Worm (Caenorhabditis elegans) whole organism, L3 larva: ENCODE data around the gene mif-4.

Experiments used
- ZK546.5 ChIP-seq: sonication (generic microtip); optimal IDR thresholded peaks from 2 replicates; lab custom pipeline; 2017; ENCODE audit warnings: missing biosample characterization, missing genetic modification characterization
- ama-1 ChIP-seq: fragments of 150-350 bp; optimal IDR thresholded peaks from 2 replicates; lab custom pipeline; 2018
- egl-27 ChIP-seq: sonication (generic microtip); optimal IDR thresholded peaks from 4 replicates; lab custom pipeline; 2017; ENCODE audit warnings: missing biosample characterization, missing genetic modification reagents, missing genetic modification characterization
- fos-1 ChIP-seq: fragments of 150-350 bp; optimal IDR thresholded peaks from 2 replicates; lab custom pipeline; 2014; ENCODE audit warnings: missing biosample characterization, missing genetic modification characterization
- jun-1 ChIP-seq: fragments of 150-350 bp; optimal IDR thresholded peaks from 2 replicates; lab custom pipeline; 2014; ENCODE audit warnings: missing biosample characterization, missing genetic modification reagents, missing genetic modification characterization
- nfya-1 ChIP-seq: sonication (generic microtip); optimal IDR thresholded peaks from 2 replicates; lab custom pipeline; 2017; ENCODE audit warnings: missing genetic modification characterization, mild to moderate bottlenecking, missing compliant biosample characterization, antibody characterized with exemption, moderate library complexity; ENCODE audit not compliant: insufficient read depth
- nhr-11 ChIP-seq: fragments of 150-350 bp; optimal IDR thresholded peaks from 2 replicates; lab custom pipeline; 2014; ENCODE audit warnings: missing biosample characterization, missing genetic modification characterization
- nhr-12 ChIP-seq: fragments of 150-350 bp; optimal IDR thresholded peaks from 2 replicates; lab custom pipeline; 2014; ENCODE audit warnings: missing biosample characterization, missing genetic modification characterization
- nhr-237 ChIP-seq: fragments of 150-350 bp; optimal IDR thresholded peaks from 2 replicates; lab custom pipeline; 2014; ENCODE audit warnings: missing biosample characterization, missing genetic modification characterization
- nhr-25 ChIP-seq: sonication (generic microtip); optimal IDR thresholded peaks from 2 replicates; lab custom pipeline; 2017; ENCODE audit warnings: missing biosample characterization, missing genetic modification characterization
- pqm-1 ChIP-seq: fragments of 150-350 bp; optimal IDR thresholded peaks from 2 replicates; lab custom pipeline; 2017; ENCODE audit warnings: missing biosample characterization, missing genetic modification characterization, inconsistent platforms
- skn-1 ChIP-seq: fragments of 150-350 bp; optimal IDR thresholded peaks from 2 replicates; lab custom pipeline; 2014; ENCODE audit warnings: missing biosample characterization, missing genetic modification characterization
- ztf-11 ChIP-seq: fragments of 150-350 bp; optimal IDR thresholded peaks from 2 replicates; lab custom pipeline; 2014; ENCODE audit warnings: missing biosample characterization, missing genetic modification characterization
- ztf-4 ChIP-seq: fragments of 150-350 bp; optimal IDR thresholded peaks from 2 replicates; lab custom pipeline; 2014; ENCODE audit warnings: missing biosample characterization, missing genetic modification characterization

- TF ChIP-seq nfya-1 (tag; lab: Kevin White, UChicago) (no peak), ama-1 (lab: Kevin White, UChicago) (no peak), nhr-237 (no peak), ztf-4 (tag; lab: Kevin White, UChicago) (no peak), egl-27 (tag; lab: Kevin White, UChicago) (no peak), ZK546.5 (tag; lab: Kevin White, UChicago) (no peak), skn-1 (no peak), fos-1 (tag; lab: Kevin White, UChicago) (no peak), pqm-1 (tag; lab: Kevin White, UChicago) (no peak), nhr-11 (no peak), jun-1 (tag; lab: Kevin White, UChicago) (no peak), nhr-25 (tag; lab: Kevin White, UChicago) (no peak), ztf-11 (tag; lab: Kevin White, UChicago) (no peak), nhr-12 (tag; lab: Kevin White, UChicago) (no peak)
Measured at ce11 chrIV:6365045-6365444, 29.3 kb upstream of the mif-4 start, which contains the start of gene Y73B6BL.270.
